Fruit fly (Drosophila melanogaster): ENCODE data around the gene CG8028.

The CG8028 gene

DNA sequence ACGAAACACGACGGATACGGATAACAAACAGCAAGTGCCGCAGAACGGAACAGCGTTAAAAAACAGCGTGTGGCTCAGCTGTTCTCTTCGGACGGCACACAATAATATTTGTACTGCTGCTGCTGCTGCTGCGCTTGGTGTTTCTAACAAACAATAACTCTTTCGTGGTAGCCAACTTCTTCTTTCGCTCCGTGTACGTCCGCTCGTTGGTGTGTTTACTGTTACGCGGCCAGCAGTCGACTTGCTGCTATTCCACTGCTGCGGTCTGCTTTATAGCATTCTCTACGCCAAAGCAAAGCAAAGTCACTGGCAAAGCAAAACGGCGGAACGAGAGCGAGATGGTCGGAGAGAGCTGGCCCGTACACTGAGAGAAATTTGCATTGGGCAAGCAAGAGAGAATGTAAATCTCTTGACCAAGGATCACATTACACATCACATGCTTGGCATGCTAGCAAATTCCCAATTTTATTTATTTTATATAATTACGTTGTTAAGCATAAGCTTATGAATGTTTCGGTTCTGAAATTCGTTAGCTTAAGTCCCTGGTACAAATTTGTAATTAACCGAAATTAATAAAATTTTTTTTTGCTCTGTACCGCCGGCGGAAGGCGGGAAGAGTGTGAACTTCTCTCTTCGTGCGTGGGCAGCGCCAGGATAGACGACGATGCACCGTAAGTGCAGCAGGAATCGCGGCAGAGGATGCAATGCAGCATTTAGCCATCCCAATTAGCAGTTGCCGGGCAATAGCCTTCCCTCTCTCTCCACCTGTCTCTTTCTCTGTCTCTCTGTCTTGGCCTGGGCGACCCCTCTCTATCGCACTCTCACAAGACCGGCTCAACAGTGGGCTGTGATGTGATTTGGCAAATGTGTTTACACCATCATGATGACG lies 41.9 kb upstream of the CG8028 start, which contains the start of gene out (continued):
- TF ChIP-seq CG4730 (GFP tag; IDR thresholded peaks at IDR 0.05), result peak; percentile 90
- TF ChIP-seq pita (GFP tag; optimal IDR thresholded peaks at IDR 0.05), result no peak
- TF ChIP-seq chn (GFP tag; optimal IDR thresholded peaks at IDR 0.05), result peak; percentile 90
- peak; percentile 91 for TF ChIP-seq CG2875 (GFP tag; optimal IDR thresholded peaks at IDR 0.05)
- peak; percentile 67 for TF ChIP-seq dm (GFP tag; optimal IDR thresholded peaks at IDR 0.05)
- peak; percentile 88 for TF ChIP-seq CG6272 (GFP tag; IDR thresholded peaks at IDR 0.05)
- peak; percentile 96 for TF ChIP-seq CG2678 (tag; optimal IDR thresholded peaks at IDR 0.05)
- TF ChIP-seq inv (GFP tag; IDR thresholded peaks at IDR 0.05; ENCODE audit: partially characterized antibody), result no peak
- TF ChIP-seq toy (GFP tag; IDR thresholded peaks at IDR 0.05), result peak; percentile 78
- peak; percentile 91 for TF ChIP-seq Ada2b (GFP tag; IDR thresholded peaks at IDR 0.05)
- peak; percentile 85 for TF ChIP-seq Dip3 (GFP tag; optimal IDR thresholded peaks at IDR 0.05)
- TF ChIP-seq ERR (GFP tag; optimal IDR thresholded peaks at IDR 0.05), result peak; percentile 70
- TF ChIP-seq luna (GFP tag; optimal IDR thresholded peaks at IDR 0.05), result no peak
- TF ChIP-seq CG4854 (GFP tag; optimal IDR thresholded peaks at IDR 0.05), result peak; percentile 86
- peak; percentile 94 for TF ChIP-seq Mad (GFP tag; optimal IDR thresholded peaks at IDR 0.05)
- TF ChIP-seq CG7987 (GFP tag; optimal IDR thresholded peaks at IDR 0.05), result peak; percentile 61
- TF ChIP-seq Adf1 (GFP tag; IDR thresholded peaks at IDR 0.05), result peak; percentile 78
- TF ChIP-seq tgo (GFP tag; IDR thresholded peaks at IDR 0.05), result peak; percentile 93
- TF ChIP-seq CG12659 (GFP tag; optimal IDR thresholded peaks at IDR 0.05), result peak; percentile 96
- TF ChIP-seq CG7745 (tag; optimal IDR thresholded peaks at IDR 0.05), result peak; percentile 30
- no peak for TF ChIP-seq hkb (optimal IDR thresholded peaks at IDR 0.05)
- peak; percentile 96 for TF ChIP-seq hkb (GFP tag; IDR thresholded peaks at IDR 0.05)
- TF ChIP-seq CG11085 (GFP tag; IDR thresholded peaks at IDR 0.05), result peak; percentile 89
- peak; percentile 93 for TF ChIP-seq CG1233 (GFP tag; optimal IDR thresholded peaks at IDR 0.05)
- TF ChIP-seq tap (tag; optimal IDR thresholded peaks at IDR 0.05), result peak; percentile 90
- peak; percentile 59 for TF ChIP-seq CTCF (GFP tag; optimal IDR thresholded peaks at IDR 0.05)
- TF ChIP-seq yki (optimal IDR thresholded peaks at IDR 0.05), result peak; percentile 24
- peak; percentile 93 for TF ChIP-seq caup (GFP tag; optimal IDR thresholded peaks at IDR 0.05; ENCODE audit: severe bottlenecking)
- TF ChIP-seq Max (GFP tag; optimal IDR thresholded peaks at IDR 0.05), result peak; percentile 93
- peak; percentile 96 for TF ChIP-seq lab (GFP tag; optimal IDR thresholded peaks at IDR 0.05)
- TF ChIP-seq CG2120 (GFP tag; optimal IDR thresholded peaks at IDR 0.05), result peak; percentile 94
- TF ChIP-seq D19A (tag; optimal IDR thresholded peaks at IDR 0.05), result peak; percentile 90
- peak; percentile 92 for TF ChIP-seq Taf1 (GFP tag; IDR thresholded peaks at IDR 0.05)
- TF ChIP-seq Pdp1 (GFP tag; optimal IDR thresholded peaks at IDR 0.05), result peak; percentile 87 to 91
- peak; percentile 77 for TF ChIP-seq CG13123 (GFP tag; optimal IDR thresholded peaks at IDR 0.05)
- TF ChIP-seq CG8765 (GFP tag; IDR thresholded peaks at IDR 0.05), result peak; percentile 90
- TF ChIP-seq CG6683 (GFP tag; optimal IDR thresholded peaks at IDR 0.05), result peak; percentile 83
- peak; percentile 95 for TF ChIP-seq unpg (GFP tag; optimal IDR thresholded peaks at IDR 0.05)
- TF ChIP-seq dan (GFP tag; IDR thresholded peaks at IDR 0.05), result peak; percentile 78
- TF ChIP-seq CG10462 (GFP tag; optimal IDR thresholded peaks at IDR 0.05), result peak; percentile 83
- peak; percentile 92 for TF ChIP-seq CG1529 (GFP tag; optimal IDR thresholded peaks at IDR 0.05)
- TF ChIP-seq hbn (GFP tag; IDR thresholded peaks at IDR 0.05; ENCODE audit: partially characterized antibody), result no peak
- TF ChIP-seq row (GFP tag; IDR thresholded peaks at IDR 0.05), result peak; percentile 97
- peak; percentile 95 for TF ChIP-seq Rfx (GFP tag; IDR thresholded peaks at IDR 0.05)
- peak; percentile 91 for TF ChIP-seq ewg (GFP tag; optimal IDR thresholded peaks at IDR 0.05)
- TF ChIP-seq CG4282 (GFP tag; optimal IDR thresholded peaks at IDR 0.05), result peak; percentile 61
- peak; percentile 85 for TF ChIP-seq twi (tag; optimal IDR thresholded peaks at IDR 0.05)
- TF ChIP-seq CG32767 (GFP tag; IDR thresholded peaks at IDR 0.05), result peak; percentile 95
- TF ChIP-seq Rx (GFP tag; IDR thresholded peaks at IDR 0.05), result peak; percentile 94
- TF ChIP-seq CG6689 (GFP tag; IDR thresholded peaks at IDR 0.05), result peak; percentile 96
